Worm (Caenorhabditis elegans): ENCODE measurements around the gene uda-1.

The uda-1 gene

ce11 chrV:10037040-10037439 lies 32.5 kb downstream of the uda-1 start, which contains the start of gene F57A8.1:
TSS of gene F57A8.1 (plus strand) at chrV:10037340.
- TF ChIP-seq lag-1 (GFP tag; IDR thresholded peaks at IDR 0.05), result no peak
- TF ChIP-seq akir-1 (GFP tag; optimal IDR thresholded peaks at IDR 0.05), result no peak
- TF ChIP-seq dpl-1 (GFP tag; optimal IDR thresholded peaks at IDR 0.05), result no peak
- TF ChIP-seq ets-4 (GFP tag; optimal IDR thresholded peaks at IDR 0.05), result no peak
- TF ChIP-seq madf-6 (GFP tag; IDR thresholded peaks at IDR 0.05), result no peak
- TF ChIP-seq fkh-3 (tag; optimal IDR thresholded peaks at IDR 0.05), result no peak
- no peak for TF ChIP-seq egrh-3 (GFP tag; IDR thresholded peaks at IDR 0.05)

ce11 chrV:10039837-10040236 lies 35.3 kb downstream of the uda-1 start:
- TF ChIP-seq F57C9.4 (tag; optimal IDR thresholded peaks at IDR 0.05) (no peak), K12H6.12 (tag; optimal IDR thresholded peaks at IDR 0.05) (peak; percentile 49), chd-7 (tag; optimal IDR thresholded peaks at IDR 0.05) (peak; percentile 46), let-526 (GFP tag; IDR thresholded peaks at IDR 0.05) (0 out of 2 replicates have a peak, but pooled peaks have one; percentile 65), hlh-26 (GFP tag; conservative IDR thresholded peaks at IDR 0.05) (no peak), rpc-1 (optimal IDR thresholded peaks at IDR 0.05) (no peak), rpc-1 (tag; optimal IDR thresholded peaks at IDR 0.05) (no peak), snpc-1.3 (tag; optimal IDR thresholded peaks at IDR 0.05; ENCODE audit: insufficient read depth) (no peak), K11D2.4 (GFP tag; IDR thresholded peaks at IDR 0.05) (0 out of 2 replicates have a peak, but pooled peaks have one; percentile 33), pbrm-1 (GFP tag; IDR thresholded peaks at IDR 0.05) (0 out of 2 replicates have a peak, but pooled peaks have one; percentile 36), zfh-2 (GFP tag; conservative IDR thresholded peaks at IDR 0.05) (peak; percentile 79), lir-1 (GFP tag; conservative IDR thresholded peaks at IDR 0.05) (peak; percentile 68), nhr-90 (tag; optimal IDR thresholded peaks at IDR 0.05) (no peak), F37B4.10 (GFP tag; IDR thresholded peaks at IDR 0.05) (no peak), gei-17 (GFP tag; optimal IDR thresholded peaks at IDR 0.05) (peak; percentile 22), fkh-3 (tag; optimal IDR thresholded peaks at IDR 0.05) (no peak), tbp1 (GFP tag; optimal IDR thresholded peaks at IDR 0.05) (peak; percentile 33), dpff-1 (tag; optimal IDR thresholded peaks at IDR 0.05) (no peak), attf-6 (GFP tag; IDR thresholded peaks at IDR 0.05) (no peak), madf-10 (tag; optimal IDR thresholded peaks at IDR 0.05) (peak; percentile 47), ztf-6 (GFP tag; IDR thresholded peaks at IDR 0.05) (no peak), bed-2 (GFP tag; IDR thresholded peaks at IDR 0.05) (no peak), sptf-2 (GFP tag; optimal IDR thresholded peaks at IDR 0.05) (peak; percentile 13), B0261.1 (tag; optimal IDR thresholded peaks at IDR 0.05) (no peak), attf-3 (GFP tag; conservative IDR thresholded peaks at IDR 0.05) (0 out of 2 replicates have a peak, but pooled peaks have one; percentile 22), hmg-1.2 (GFP tag; IDR thresholded peaks at IDR 0.05) (peak; percentile 83), somi-1 (GFP tag; optimal IDR thresholded peaks at IDR 0.05) (no peak), B0019.2 (GFP tag; conservative IDR thresholded peaks at IDR 0.05) (no peak), bed-1 (GFP tag; IDR thresholded peaks at IDR 0.05) (no peak), Y95B8A.8 (GFP tag; IDR thresholded peaks at IDR 0.05) (no peak), madf-3 (GFP tag; IDR thresholded peaks at IDR 0.05) (no peak), aptf-2 (GFP tag; conservative IDR thresholded peaks at IDR 0.05) (no peak), snpc-3.4 (tag; optimal IDR thresholded peaks at IDR 0.05) (no peak), F55B11.4 (tag; optimal IDR thresholded peaks at IDR 0.05; ENCODE audit: borderline replicate concordance, insufficient read depth) (no peak), Y67H2A.10 (GFP tag; conservative IDR thresholded peaks at IDR 0.05) (no peak), die-1 (tag; optimal IDR thresholded peaks at IDR 0.05) (no peak), hmg-20 (GFP tag; IDR thresholded peaks at IDR 0.05) (no peak), nhr-27 (tag; optimal IDR thresholded peaks at IDR 0.05) (no peak), ceh-79 (tag; optimal IDR thresholded peaks at IDR 0.05) (no peak), B0336.3 (GFP tag; IDR thresholded peaks at IDR 0.05) (peak; percentile 69), Y79H2A.3 (GFP tag; conservative IDR thresholded peaks at IDR 0.05) (no peak), xnd-1 (tag; optimal IDR thresholded peaks at IDR 0.05) (no peak)
